Fruit fly (Drosophila melanogaster): ENCODE data around the gene Ir68a.

DNA sequence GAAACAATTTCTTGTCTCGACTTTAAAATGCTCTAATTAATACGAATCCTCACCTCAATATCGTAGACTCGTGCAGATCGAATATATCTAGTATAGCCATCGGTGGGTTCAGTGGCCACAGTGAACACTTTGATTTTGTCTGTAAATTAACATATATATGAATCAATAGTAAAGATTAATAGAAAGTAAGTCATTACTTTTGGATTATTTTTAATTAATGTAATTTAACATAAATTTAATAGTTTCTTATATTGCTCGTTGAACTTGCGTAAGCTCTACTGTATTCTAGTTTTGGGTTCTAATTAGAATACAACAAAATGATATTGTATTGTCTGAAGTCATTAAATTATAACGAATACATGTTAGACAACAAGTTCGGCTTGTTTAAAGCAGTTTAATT is 31.2 kb downstream of the Ir68a start:
- TF ChIP-seq CG8290 (GFP tag; optimal IDR thresholded peaks at IDR 0.05) (no peak), CG8290 (tag; optimal IDR thresholded peaks at IDR 0.05) (no peak), Ssrp (tag; optimal IDR thresholded peaks at IDR 0.05) (no peak), gro (GFP tag; optimal IDR thresholded peaks at IDR 0.05) (no peak), chn (GFP tag; optimal IDR thresholded peaks at IDR 0.05) (no peak), bab2 (GFP tag; optimal IDR thresholded peaks at IDR 0.05) (no peak), br (optimal IDR thresholded peaks at IDR 0.05) (no peak)

Data from whole organism, embryonic.